Worm (Caenorhabditis elegans): ENCODE measurements around the gene F31F4.1.

ce11 chrV:646888-647287 is 37.0 kb upstream of the F31F4.1 start, which contains the start of gene ugt-42:
- no peak for TF ChIP-seq pes-1 (GFP tag; IDR thresholded peaks at IDR 0.05)
- TF ChIP-seq ama-1 (optimal IDR thresholded peaks at IDR 0.05): no peak
- no peak for TF ChIP-seq hmbx-1 (tag; optimal IDR thresholded peaks at IDR 0.05)
- TF ChIP-seq sea-1 (GFP tag; conservative IDR thresholded peaks at IDR 0.05): no peak
